Fruit fly (Drosophila melanogaster): ENCODE measurements around the gene CG6696.

The CG6696 gene

dm6 chrX:18644890-18645289 is 17.1 kb downstream of the CG6696 start (continued):
- TF ChIP-seq TFAM (GFP tag; optimal IDR thresholded peaks at IDR 0.05): peak; percentile 33
- peak; percentile 77 for TF ChIP-seq Chrac-16 (GFP tag; optimal IDR thresholded peaks at IDR 0.05)
- no peak for TF ChIP-seq cg (GFP tag; optimal IDR thresholded peaks at IDR 0.05)
- peak; percentile 75 for TF ChIP-seq CG1233 (GFP tag; optimal IDR thresholded peaks at IDR 0.05)
- TF ChIP-seq CG17385 (GFP tag; optimal IDR thresholded peaks at IDR 0.05): peak; percentile 85
- peak; percentile 63 for TF ChIP-seq CG9932 (GFP tag; IDR thresholded peaks at IDR 0.05)
- peak; percentile 80 for TF ChIP-seq HLH3B (GFP tag; IDR thresholded peaks at IDR 0.05)
- peak; percentile 56 for TF ChIP-seq CG10654 (GFP tag; optimal IDR thresholded peaks at IDR 0.05)
- no peak for TF ChIP-seq bbx (GFP tag; IDR thresholded peaks at IDR 0.05; ENCODE audit: partially characterized antibody)
- peak; percentile 76 for TF ChIP-seq ranshi (GFP tag; IDR thresholded peaks at IDR 0.05)
- TF ChIP-seq repo (GFP tag; optimal IDR thresholded peaks at IDR 0.05): peak; percentile 60
- TF ChIP-seq run (tag; optimal IDR thresholded peaks at IDR 0.05): peak; percentile 71
- peak; percentile 72 for TF ChIP-seq CG17568 (GFP tag; optimal IDR thresholded peaks at IDR 0.05)
- TF ChIP-seq CG10274 (GFP tag; optimal IDR thresholded peaks at IDR 0.05): peak; percentile 69
- peak; percentile 64 for TF ChIP-seq CG11723 (GFP tag; optimal IDR thresholded peaks at IDR 0.05)
- TF ChIP-seq lab (GFP tag; optimal IDR thresholded peaks at IDR 0.05): peak; percentile 93
- peak; percentile 20 for TF ChIP-seq MESR4 (GFP tag; optimal IDR thresholded peaks at IDR 0.05)
- TF ChIP-seq Fer1 (GFP tag; optimal IDR thresholded peaks at IDR 0.05): peak; percentile 90
- TF ChIP-seq slbo (GFP tag; IDR thresholded peaks at IDR 0.05): peak; percentile 70; the same call in 1 of the 2 replicates
- peak; percentile 63 for TF ChIP-seq CG6854 (GFP tag; optimal IDR thresholded peaks at IDR 0.05)
- no peak for TF ChIP-seq sna (GFP tag; IDR thresholded peaks at IDR 0.05; ENCODE audit: partially characterized antibody)
- peak; percentile 70 for TF ChIP-seq ewg (GFP tag; optimal IDR thresholded peaks at IDR 0.05)
- peak; percentile 14 to 83 for TF ChIP-seq Pdp1 (GFP tag; optimal IDR thresholded peaks at IDR 0.05)
- TF ChIP-seq scrt (GFP tag; optimal IDR thresholded peaks at IDR 0.05): peak; percentile 69
- peak; percentile 22 for TF ChIP-seq bab2 (GFP tag; optimal IDR thresholded peaks at IDR 0.05)
- peak; percentile 9 for TF ChIP-seq gro (GFP tag; optimal IDR thresholded peaks at IDR 0.05)
- peak; percentile 65 for TF ChIP-seq CG10267 (tag; optimal IDR thresholded peaks at IDR 0.05)
- no peak for TF ChIP-seq dimm (GFP tag; IDR thresholded peaks at IDR 0.05)
- TF ChIP-seq schlank (tag; optimal IDR thresholded peaks at IDR 0.05): peak; percentile 65
- peak; percentile 72 for TF ChIP-seq CG1602 (GFP tag; optimal IDR thresholded peaks at IDR 0.05)
- TF ChIP-seq CG15073 (GFP tag; optimal IDR thresholded peaks at IDR 0.05): peak; percentile 31
- peak; percentile 63; the same call in 2 of the 3 replicates for TF ChIP-seq croc (GFP tag; conservative IDR thresholded peaks at IDR 0.05)
- TF ChIP-seq CG10565 (GFP tag; optimal IDR thresholded peaks at IDR 0.05): no peak
- peak; percentile 77 for TF ChIP-seq zen (tag; optimal IDR thresholded peaks at IDR 0.05)
- TF ChIP-seq Dfd (GFP tag; optimal IDR thresholded peaks at IDR 0.05): no peak
- peak; percentile 37; the same call in 1 of the 2 replicates for TF ChIP-seq danr (GFP tag; IDR thresholded peaks at IDR 0.05)
- no peak for TF ChIP-seq CG6791 (GFP tag; IDR thresholded peaks at IDR 0.05; ENCODE audit: partially characterized antibody)
- no peak for TF ChIP-seq h (optimal IDR thresholded peaks at IDR 0.05)
- peak; percentile 66 for TF ChIP-seq HLH54F (GFP tag; optimal IDR thresholded peaks at IDR 0.05)
- peak; percentile 62 for TF ChIP-seq slp2 (GFP tag; optimal IDR thresholded peaks at IDR 0.05)
- no peak for TF ChIP-seq C15 (GFP tag; IDR thresholded peaks at IDR 0.05)
- TF ChIP-seq HmgZ (tag; optimal IDR thresholded peaks at IDR 0.05): peak; percentile 82
- peak; percentile 69; the same call in 2 of the 3 replicates for TF ChIP-seq H15 (GFP tag; IDR thresholded peaks at IDR 0.05)
- TF ChIP-seq peb (GFP tag; IDR thresholded peaks at IDR 0.05): peak; percentile 64
- TF ChIP-seq Hr3 (GFP tag; optimal IDR thresholded peaks at IDR 0.05): peak; percentile 69
- TF ChIP-seq pros (GFP tag; optimal IDR thresholded peaks at IDR 0.05): no peak
- peak; percentile 55; the same call in 1 of the 2 replicates for TF ChIP-seq esg (GFP tag; conservative IDR thresholded peaks at IDR 0.05)
- TF ChIP-seq BtbVII (GFP tag; optimal IDR thresholded peaks at IDR 0.05): peak; percentile 85
- TF ChIP-seq CG4360 (GFP tag; IDR thresholded peaks at IDR 0.05): 0 out of 2 replicates have a peak, but pooled peaks have one; percentile 33
- TF ChIP-seq Nf-YC (tag; optimal IDR thresholded peaks at IDR 0.05): peak; percentile 54
- peak; percentile 86 for TF ChIP-seq nmo (GFP tag; optimal IDR thresholded peaks at IDR 0.05)

Measured in whole organism, embryonic.